Fruit fly (Drosophila melanogaster) whole organism, embryonic: ENCODE measurements around the gene Adsl.
A peak's percentile ranks its signal among the peaks of the same experiment; 100 is the strongest.

Experiments used
- Asciz ChIP-seq: fragments of 200-800 bp; sonication (Bioruptor generic); optimal IDR thresholded peaks from 2 replicates; lab custom pipeline; 2017; ENCODE audit warnings: missing biosample characterization, mild to moderate bottlenecking, missing genetic modification characterization, missing genetic modification reagents
- Atf6 ChIP-seq: fragments of 200-800 bp; sonication (Bioruptor generic); IDR thresholded peaks from 2 replicates; pipeline ENCODE4 v1.3.6; 2022; ENCODE audit warnings: missing biosample characterization, missing genetic modification characterization
- CG10321 ChIP-seq: fragments of 200-800 bp; sonication (Bioruptor generic); IDR thresholded peaks from 2 replicates; pipeline ENCODE4 v1.3.6; 2022; ENCODE audit warnings: missing biosample characterization, missing genetic modification characterization
- CG1233 ChIP-seq: fragments of 200-800 bp; sonication (Bioruptor generic); optimal IDR thresholded peaks from 4 replicates; lab custom pipeline; 2018; ENCODE audit warnings: missing biosample characterization, mild to moderate bottlenecking, missing genetic modification characterization
- CG12391 ChIP-seq: fragments of 200-800 bp; sonication (Bioruptor generic); optimal IDR thresholded peaks from 3 replicates; lab custom pipeline; 2018; ENCODE audit warnings: missing biosample characterization, mild to moderate bottlenecking, missing genetic modification characterization, moderate library complexity
- CG13624 ChIP-seq: fragments of 200-800 bp; sonication (Bioruptor generic); optimal IDR thresholded peaks from 2 replicates; lab custom pipeline; 2016; ENCODE audit warnings: missing biosample characterization, missing genetic modification characterization
- CG13894 ChIP-seq: fragments of 200-800 bp; sonication (Bioruptor generic); optimal IDR thresholded peaks from 3 replicates; lab custom pipeline; 2018; ENCODE audit warnings: missing biosample characterization, mild to moderate bottlenecking, missing genetic modification characterization, moderate library complexity
- CG1647 ChIP-seq: fragments of 200-800 bp; sonication (Bioruptor generic); optimal IDR thresholded peaks from 3 replicates; lab custom pipeline; 2016; ENCODE audit warnings: missing biosample characterization, missing genetic modification characterization
- CG16779 ChIP-seq: fragments of 200-800 bp; sonication (Bioruptor generic); IDR thresholded peaks from 2 replicates; pipeline ENCODE4 v1.3.6; 2022; ENCODE audit warnings: missing biosample characterization, missing genetic modification characterization
- CG17612 ChIP-seq: fragments of 200-800 bp; sonication (Bioruptor generic); IDR thresholded peaks from 2 replicates; pipeline ENCODE4 v1.3.6; 2022; ENCODE audit warnings: missing biosample characterization, missing genetic modification characterization
- CG17829 ChIP-seq: fragments of 200-800 bp; optimal IDR thresholded peaks from 2 replicates; lab custom pipeline; 2019; ENCODE audit warnings: missing biosample characterization, mild to moderate bottlenecking, missing genetic modification characterization, moderate library complexity
- CG2116 ChIP-seq: fragments of 200-800 bp; sonication (Bioruptor generic); optimal IDR thresholded peaks from 3 replicates; lab custom pipeline; 2018; ENCODE audit warnings: missing biosample characterization, mild to moderate bottlenecking, missing genetic modification characterization
- CG31388 ChIP-seq: fragments of 200-800 bp; sonication (Bioruptor generic); optimal IDR thresholded peaks from 2 replicates; lab custom pipeline; 2016; ENCODE audit warnings: missing biosample characterization, missing genetic modification characterization
- CG32772 ChIP-seq: fragments of 200-800 bp; sonication (Bioruptor generic); IDR thresholded peaks from 2 replicates; pipeline ENCODE4 v1.3.6; 2022; ENCODE audit warnings: missing biosample characterization, missing genetic modification characterization
- CG3726 ChIP-seq: fragments of 200-800 bp; sonication (Bioruptor generic); IDR thresholded peaks from 3 replicates; pipeline ENCODE4, ENCODE4 v1.3.6; 2022; ENCODE audit warnings: missing biosample characterization, missing genetic modification characterization
- CG3847 ChIP-seq: fragments of 200-800 bp; sonication (Bioruptor generic); IDR thresholded peaks from 2 replicates; pipeline ENCODE4 v1.3.6; 2022; ENCODE audit warnings: missing biosample characterization, missing genetic modification characterization
- CG4404 ChIP-seq: fragments of 200-800 bp; sonication (Bioruptor generic); IDR thresholded peaks from 2 replicates; pipeline ENCODE4 v1.3.6; 2022; ENCODE audit warnings: missing biosample characterization, missing genetic modification characterization
- CG4730 ChIP-seq: fragments of 200-800 bp; sonication (Bioruptor generic); IDR thresholded peaks from 2 replicates; pipeline ENCODE4 v1.3.6; 2022; ENCODE audit warnings: missing biosample characterization, missing genetic modification characterization
- CG4820 ChIP-seq: fragments of 200-800 bp; sonication (Bioruptor generic); optimal IDR thresholded peaks from 3 replicates; lab custom pipeline; 2016; ENCODE audit warnings: missing biosample characterization, missing genetic modification characterization
- CG5245 ChIP-seq: fragments of 200-800 bp; sonication (Bioruptor generic); optimal IDR thresholded peaks from 3 replicates; lab custom pipeline; 2016; ENCODE audit warnings: missing biosample characterization, missing genetic modification characterization
- CG6683 ChIP-seq: fragments of 200-800 bp; sonication (Bioruptor generic); optimal IDR thresholded peaks from 2 replicates; lab custom pipeline; 2017; ENCODE audit warnings: missing biosample characterization, mild to moderate bottlenecking, missing genetic modification characterization, missing genetic modification reagents
- CG6813 ChIP-seq: fragments of 200-800 bp; sonication (Bioruptor generic); optimal IDR thresholded peaks from 2 replicates; lab custom pipeline; 2017; ENCODE audit warnings: missing biosample characterization, missing genetic modification characterization, mild to moderate bottlenecking, moderate library complexity, missing genetic modification reagents
- CG7987 ChIP-seq: fragments of 200-800 bp; sonication (Bioruptor generic); optimal IDR thresholded peaks from 2 replicates; lab custom pipeline; 2018; ENCODE audit warnings: missing biosample characterization, mild to moderate bottlenecking, missing genetic modification characterization, moderate library complexity
- CG9215 ChIP-seq: fragments of 200-800 bp; sonication (Bioruptor generic); IDR thresholded peaks from 2 replicates; pipeline ENCODE4 v1.3.6; 2022; ENCODE audit warnings: missing biosample characterization, missing genetic modification characterization
- CG9797 ChIP-seq: fragments of 200-800 bp; sonication (Bioruptor generic); optimal IDR thresholded peaks from 3 replicates; lab custom pipeline; 2018; ENCODE audit warnings: missing biosample characterization, mild to moderate bottlenecking, missing genetic modification characterization
- Dad ChIP-seq: fragments of 200-800 bp; sonication (Bioruptor generic); optimal IDR thresholded peaks from 3 replicates; lab custom pipeline; 2016; ENCODE audit warnings: missing biosample characterization, missing genetic modification characterization
- ERR ChIP-seq: fragments of 200-800 bp; sonication (Bioruptor generic); optimal IDR thresholded peaks from 2 replicates; lab custom pipeline; 2016; ENCODE audit warnings: missing biosample characterization, missing genetic modification characterization
- Sin3A ChIP-seq: fragments of >200 bp; optimal IDR thresholded peaks from 2 replicates; lab custom pipeline; 2018
- amos ChIP-seq: fragments of 200-800 bp; sonication (Bioruptor generic); IDR thresholded peaks from 2 replicates; pipeline ENCODE4 v1.3.6; 2022; ENCODE audit warnings: missing biosample characterization, missing genetic modification characterization; ENCODE audit not compliant: partially characterized antibody
- ato ChIP-seq: fragments of 200-800 bp; sonication (Bioruptor generic); IDR thresholded peaks from 2 replicates; pipeline ENCODE4 v1.3.6; 2022; ENCODE audit warnings: missing biosample characterization, missing genetic modification characterization; ENCODE audit not compliant: partially characterized antibody
- bab2 ChIP-seq: fragments of 200-800 bp; sonication (Bioruptor generic); optimal IDR thresholded peaks from 2 replicates; lab custom pipeline; 2016; ENCODE audit warnings: missing biosample characterization, missing genetic modification characterization
- bigmax ChIP-seq: fragments of 200-800 bp; sonication (Bioruptor generic); optimal IDR thresholded peaks from 2 replicates; lab custom pipeline; 2018; ENCODE audit warnings: missing biosample characterization, mild to moderate bottlenecking, missing genetic modification characterization
- chm ChIP-seq: fragments of 200-800 bp; sonication (Bioruptor generic); IDR thresholded peaks from 2 replicates; pipeline ENCODE4 v1.3.6; 2022; ENCODE audit warnings: missing biosample characterization, missing genetic modification characterization
- ci ChIP-seq: fragments of 200-800 bp; sonication (Bioruptor generic); IDR thresholded peaks from 3 replicates; pipeline ENCODE4 v1.3.6; 2022; ENCODE audit warnings: missing biosample characterization, missing genetic modification characterization
- crol ChIP-seq: fragments of 200-800 bp; sonication (Bioruptor generic); IDR thresholded peaks from 2 replicates; pipeline ENCODE4 v1.3.6; 2022; ENCODE audit warnings: missing biosample characterization, missing genetic modification characterization
- danr ChIP-seq: fragments of 200-800 bp; sonication (Bioruptor generic); IDR thresholded peaks from 2 replicates; pipeline ENCODE4 v1.3.6; 2022; ENCODE audit warnings: missing biosample characterization, missing genetic modification characterization
- emc ChIP-seq: fragments of 200-800 bp; sonication (Bioruptor generic); optimal IDR thresholded peaks from 2 replicates; lab custom pipeline; 2016; ENCODE audit warnings: missing biosample characterization, missing genetic modification characterization
- fd102C ChIP-seq: fragments of 200-800 bp; sonication (Bioruptor generic); optimal IDR thresholded peaks from 2 replicates; lab custom pipeline; 2018; ENCODE audit warnings: missing biosample characterization, mild to moderate bottlenecking, missing genetic modification characterization, moderate library complexity
- inv ChIP-seq: fragments of 200-800 bp; sonication (Bioruptor generic); IDR thresholded peaks from 2 replicates; pipeline ENCODE4 v1.3.6; 2022; ENCODE audit warnings: missing biosample characterization, missing genetic modification characterization; ENCODE audit not compliant: partially characterized antibody
- knrl ChIP-seq: fragments of 200-800 bp; sonication (Bioruptor generic); IDR thresholded peaks from 3 replicates; pipeline ENCODE4 v1.3.6; 2022; ENCODE audit warnings: missing biosample characterization, missing genetic modification characterization; ENCODE audit not compliant: partially characterized antibody
- lilli ChIP-seq: fragments of 200-800 bp; sonication (Bioruptor generic); optimal IDR thresholded peaks from 3 replicates; lab custom pipeline; 2016; ENCODE audit warnings: missing biosample characterization, missing genetic modification characterization
- lov ChIP-seq, 2 experiments: fragments of 200-800 bp in 1 of 2; fragments of >200 bp in 1 of 2; sonication (Bioruptor generic) in 1 of 2; IDR thresholded peaks in 1 of 2; optimal IDR thresholded peaks in 1 of 2; 2 replicates in 1 of 2; 3 replicates in 1 of 2; pipeline versions ENCODE4 v1.3.6 to Lab custom; 2017 to 2022; ENCODE audit warnings: missing biosample characterization in 1 of 2, missing genetic modification characterization in 1 of 2
- mirr ChIP-seq: fragments of 200-800 bp; sonication (Bioruptor generic); optimal IDR thresholded peaks from 3 replicates; lab custom pipeline; 2018; ENCODE audit warnings: missing biosample characterization, mild to moderate bottlenecking, missing genetic modification characterization
- nom ChIP-seq: fragments of 200-800 bp; sonication (Bioruptor generic); optimal IDR thresholded peaks from 2 replicates; lab custom pipeline; 2017; ENCODE audit warnings: missing biosample characterization, missing genetic modification characterization, mild to moderate bottlenecking, moderate library complexity, missing genetic modification reagents
- pan ChIP-seq, 4 experiments: fragments of >200 bp in 3 of 4; fragments of 200-800 bp in 1 of 4; sonication (Bioruptor generic) in 1 of 4; optimal IDR thresholded peaks in 3 of 4; IDR thresholded peaks in 1 of 4; 2 replicates each; pipeline versions ENCODE4 v1.3.6 to Lab custom; 2017 to 2022; ENCODE audit warnings: missing biosample characterization in 2 of 4, missing genetic modification characterization in 2 of 4, mixed read lengths in 1 of 4
- psq ChIP-seq: fragments of 200-800 bp; sonication (Bioruptor generic); optimal IDR thresholded peaks from 2 replicates; lab custom pipeline; 2017; ENCODE audit warnings: missing biosample characterization, missing genetic modification characterization
- rib ChIP-seq: fragments of 200-800 bp; sonication (Bioruptor generic); IDR thresholded peaks from 2 replicates; pipeline ENCODE4 v1.3.6; 2022; ENCODE audit warnings: missing biosample characterization, missing genetic modification characterization
- schlank ChIP-seq: fragments of 200-800 bp; sonication (Bioruptor generic); optimal IDR thresholded peaks from 2 replicates; lab custom pipeline; 2018; ENCODE audit warnings: missing biosample characterization, mild to moderate bottlenecking, missing genetic modification characterization
- sens-2 ChIP-seq: fragments of 200-800 bp; sonication (Bioruptor generic); IDR thresholded peaks from 2 replicates; pipeline ENCODE4 v1.3.6; 2022; ENCODE audit warnings: missing biosample characterization, missing genetic modification characterization
- ssp ChIP-seq: fragments of 200-800 bp; sonication (Bioruptor generic); IDR thresholded peaks from 2 replicates; pipeline ENCODE4 v1.3.6; 2022; ENCODE audit warnings: missing biosample characterization, missing genetic modification characterization
- trem ChIP-seq: fragments of 200-800 bp; optimal IDR thresholded peaks from 3 replicates; lab custom pipeline; 2019; ENCODE audit warnings: missing biosample characterization, mild to moderate bottlenecking, missing genetic modification characterization, moderate library complexity

The Adsl gene

DNA sequence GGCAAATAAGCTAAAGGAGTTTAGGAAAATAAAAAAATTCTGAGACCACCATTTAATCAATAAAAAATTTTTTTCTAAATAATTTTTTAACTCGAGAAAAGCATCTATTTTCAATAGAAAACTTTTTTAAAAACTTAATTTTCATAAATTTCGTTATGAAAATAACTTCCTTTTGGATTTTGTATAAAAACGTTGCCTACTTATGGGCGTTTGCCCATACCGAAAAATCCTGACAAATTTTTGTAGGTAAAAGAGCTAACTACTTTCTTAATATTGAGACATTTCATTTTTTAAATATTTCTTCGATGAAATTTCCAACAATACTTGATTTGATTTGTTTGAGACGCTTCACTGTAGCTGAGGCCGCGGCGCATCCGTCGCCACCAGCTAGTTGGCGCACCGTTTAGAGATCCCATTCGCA, 39.3 kb upstream of the Adsl start:
- TF ChIP-seq CG9215 (GFP tag; lab: Robert Waterston, UW) (0 out of 2 replicates have a peak, but pooled peaks have one; percentile 17), CG6683 (GFP tag; lab: Kevin White, UChicago) (no peak), Dad (GFP tag; lab: Kevin White, UChicago) (peak; percentile 67), amos (GFP tag; lab: Robert Waterston, UW) (no peak), sens-2 (GFP tag; lab: Robert Waterston, UW) (no peak), CG4820 (GFP tag; lab: Kevin White, UChicago) (peak; percentile 23), Sin3A (lab: Kevin White, UChicago) (no peak), pan (optimal IDR thresholded peaks at IDR 0.05; lab: Kevin White, UChicago) (no peak), pan (GFP tag; optimal IDR thresholded peaks at IDR 0.05 in 1 of 2, IDR thresholded peaks at IDR 0.05 in 1 of 2) (no peak), CG13894 (tag; lab: Kevin White, UChicago) (no peak), CG5245 (GFP tag; lab: Kevin White, UChicago) (no peak), ato (GFP tag; lab: Robert Waterston, UW) (no peak), schlank (tag; lab: Kevin White, UChicago) (no peak), CG17829 (peak; percentile 52), mirr (no peak), bigmax (GFP tag; lab: Kevin White, UChicago) (no peak), psq (no peak), CG3847 (GFP tag; lab: Robert Waterston, UW) (no peak), ci (GFP tag; lab: Robert Waterston, UW) (0 out of 3 replicates have a peak, but pooled peaks have one; percentile 7), CG2116 (GFP tag; lab: Kevin White, UChicago) (no peak), ERR (GFP tag; lab: Kevin White, UChicago) (no peak), emc (GFP tag; lab: Kevin White, UChicago) (no peak), nom (GFP tag; lab: Kevin White, UChicago) (no peak), knrl (GFP tag; lab: Robert Waterston, UW) (no peak), CG31388 (GFP tag; lab: Kevin White, UChicago) (no peak), trem (tag; lab: Kevin White, UChicago) (peak; percentile 18), CG12391 (tag; lab: Kevin White, UChicago) (peak; percentile 62), danr (GFP tag; lab: Robert Waterston, UW) (no peak), CG4730 (GFP tag; lab: Robert Waterston, UW) (no peak), CG10321 (GFP tag; lab: Robert Waterston, UW) (no peak), CG6813 (GFP tag; lab: Kevin White, UChicago) (no peak), CG1233 (peak; percentile 30), CG4404 (GFP tag; lab: Robert Waterston, UW) (peak; percentile 32; the same call in 1 of the 2 replicates), Atf6 (GFP tag; lab: Robert Waterston, UW) (no peak), inv (GFP tag; lab: Robert Waterston, UW) (no peak), rib (GFP tag; lab: Robert Waterston, UW) (no peak), CG7987 (no peak), crol (GFP tag; lab: Robert Waterston, UW) (no peak), CG9797 (no peak), lilli (GFP tag; lab: Kevin White, UChicago) (peak; percentile 26), CG1647 (no peak), CG32772 (GFP tag; lab: Robert Waterston, UW) (no peak; the same call in 1 of the 2 replicates), CG17612 (GFP tag; lab: Robert Waterston, UW) (no peak), bab2 (GFP tag; lab: Kevin White, UChicago) (peak; percentile 1), CG13624 (GFP tag; lab: Kevin White, UChicago) (no peak), ssp (GFP tag; lab: Robert Waterston, UW) (no peak), CG3726 (GFP tag; lab: Robert Waterston, UW) (0 out of 3 replicates have a peak, but pooled peaks have one; percentile 33), CG16779 (no peak), lov (optimal IDR thresholded peaks at IDR 0.05; lab: Kevin White, UChicago) (no peak), lov (GFP tag; IDR thresholded peaks at IDR 0.05; lab: Robert Waterston, UW) (no peak), Asciz (peak; percentile 69), chm (no peak), fd102C (GFP tag; lab: Kevin White, UChicago) (no peak)
